Fruit fly (Drosophila melanogaster) whole organism, wandering third instar larva: ENCODE measurements around the gene ND-51.

Experiments
- Dfd ChIP-seq: fragments of >200 bp; optimal IDR thresholded peaks from 2 replicates; lab custom pipeline; 2017; ENCODE audit warnings: missing biosample characterization, missing genetic modification characterization
- Hr78 ChIP-seq: fragments of >200 bp; optimal IDR thresholded peaks from 2 replicates; lab custom pipeline; 2017; ENCODE audit warnings: missing biosample characterization, missing genetic modification characterization
- Mio ChIP-seq: sonication (Bioruptor generic); optimal IDR thresholded peaks from 2 replicates; lab custom pipeline; 2016; ENCODE audit warnings: missing biosample characterization, missing genetic modification characterization
- Rel ChIP-seq, 2 experiments: fragments of 200-800 bp; sonication (Bioruptor generic) in 1 of 2; optimal IDR thresholded peaks; 2 replicates in 1 of 2; 3 replicates in 1 of 2; lab custom pipeline; 2016 to 2019; ENCODE audit warnings: mild to moderate bottlenecking in 2 of 2, missing biosample characterization in 2 of 2, missing genetic modification characterization in 2 of 2, moderate library complexity in 1 of 2
- sage ChIP-seq: fragments of 200-800 bp; sonication (Bioruptor generic); optimal IDR thresholded peaks from 2 replicates; lab custom pipeline; 2016; ENCODE audit warnings: missing biosample characterization, mild to moderate bottlenecking, missing genetic modification characterization
- tai ChIP-seq: sonication (Bioruptor generic); optimal IDR thresholded peaks from 2 replicates; lab custom pipeline; 2016; ENCODE audit warnings: missing biosample characterization, missing genetic modification characterization

DNA sequence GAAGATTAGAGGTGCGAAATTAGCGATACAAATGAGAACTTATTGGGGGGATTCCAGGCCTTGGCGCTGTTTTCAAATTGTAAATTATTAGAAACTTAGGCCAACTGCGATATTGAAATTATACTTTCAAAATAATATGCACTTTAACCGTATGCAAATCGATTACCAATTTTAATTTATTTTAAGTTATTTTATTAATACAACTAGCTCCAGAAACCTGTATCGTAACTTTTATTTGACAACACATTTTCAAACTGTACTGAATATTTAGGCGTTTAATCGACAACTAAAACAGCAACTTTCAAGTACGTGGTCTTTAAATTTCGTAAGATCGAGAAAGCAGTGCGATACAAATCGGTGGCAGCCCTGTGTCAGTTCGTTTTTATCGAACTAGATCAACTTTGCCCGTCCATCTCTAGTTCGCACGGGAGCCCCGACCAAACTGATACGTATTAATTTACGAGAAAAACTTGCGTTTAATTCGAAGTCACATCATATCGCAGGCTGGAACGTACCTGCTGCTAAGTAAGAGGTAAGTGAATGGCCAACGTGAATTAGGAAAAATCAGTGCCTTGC lies 8.2 kb upstream of the ND-51 start, which contains the start of the genes CG9154 and Kr-h2:
- TF ChIP-seq Dfd (GFP tag; lab: Kevin White, UChicago) (no peak), Mio (GFP tag; lab: Kevin White, UChicago) (no peak), sage (GFP tag; lab: Kevin White, UChicago) (no peak), Hr78 (GFP tag; lab: Kevin White, UChicago) (no peak), tai (GFP tag; lab: Kevin White, UChicago) (no peak), Rel (GFP tag; optimal IDR thresholded peaks at IDR 0.05; lab: Kevin White, UChicago) (no peak), Rel (tag; optimal IDR thresholded peaks at IDR 0.05; lab: Kevin White, UChicago) (peak; percentile 57)
